Worm (Caenorhabditis elegans): ENCODE measurements around the gene F40G12.7.
"Not testable (repeated sequence)": the region's sequence is repeated elsewhere in the genome, so short reads cannot be mapped to it uniquely, and the experiment has no call there.

Gene F40G12.7

DNA sequence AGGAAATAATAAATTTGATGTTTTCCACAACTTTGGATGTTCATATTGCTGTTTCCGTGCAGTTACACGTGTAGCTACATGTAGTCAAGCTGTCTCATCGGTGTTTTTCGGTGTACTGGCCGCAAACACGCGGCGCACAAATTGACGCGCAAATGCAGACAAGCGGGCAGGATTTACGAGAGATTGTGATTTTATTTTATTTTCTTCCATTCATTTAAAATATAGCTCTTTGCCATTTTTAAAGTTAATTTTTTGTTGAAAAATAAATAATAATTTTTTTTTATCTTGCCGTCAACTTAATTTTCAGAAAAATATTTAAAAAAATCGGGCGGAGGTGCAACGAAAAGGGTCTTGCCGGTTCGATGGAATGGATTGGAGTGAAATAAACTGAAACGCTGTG, at the start of gene F40G12.7:
Gene F40G12.7 (plus strand): TSS at position 301 of the 400 bp plus-strand sequence.
- not testable (repeated sequence) for TF ChIP-seq nhr-76, nhr-77, elt-1 (tag; optimal IDR thresholded peaks at IDR 0.05)

DNA sequence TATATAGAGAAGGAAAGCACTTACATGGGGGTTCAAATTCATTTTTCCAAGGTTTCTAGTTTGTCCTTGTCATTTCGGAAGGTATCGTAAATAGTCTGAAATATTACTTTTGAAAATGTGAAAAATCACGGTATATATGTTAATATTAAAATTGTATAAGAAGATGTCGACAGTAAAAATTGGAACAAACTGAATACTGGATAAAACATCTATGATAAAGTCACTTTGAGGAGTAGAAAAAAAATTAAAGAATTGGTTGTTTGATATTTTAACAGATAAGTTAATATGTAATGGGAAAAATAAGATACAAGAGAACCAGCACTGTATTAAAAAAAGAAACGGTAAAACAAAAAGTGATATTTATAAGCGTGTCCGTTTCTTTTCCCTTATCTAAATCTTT, 48.0 kb upstream of the F40G12.7 start, which contains the start of gene nep-21:
Gene nep-21 (minus strand): TSS at position 101 of the 400 bp plus-strand sequence.
- no peak for TF ChIP-seq jun-1 (tag; optimal IDR thresholded peaks at IDR 0.05)
- TF ChIP-seq daf-12 (tag; optimal IDR thresholded peaks at IDR 0.05): no peak
- TF ChIP-seq egl-27 (tag; optimal IDR thresholded peaks at IDR 0.05): no peak
- no peak for TF ChIP-seq ceh-9 (tag; optimal IDR thresholded peaks at IDR 0.05)
- TF ChIP-seq ama-1 (optimal IDR thresholded peaks at IDR 0.05): no peak
- no peak for TF ChIP-seq fkh-10 (GFP tag; optimal IDR thresholded peaks at IDR 0.05)
- TF ChIP-seq nhr-237 (tag; optimal IDR thresholded peaks at IDR 0.05): no peak
- no peak for TF ChIP-seq ztf-11 (tag; optimal IDR thresholded peaks at IDR 0.05)
- no peak for TF ChIP-seq elt-3 (tag; optimal IDR thresholded peaks at IDR 0.05)
- TF ChIP-seq hmg-11 (tag; optimal IDR thresholded peaks at IDR 0.05): no peak
- TF ChIP-seq fos-1 (tag; optimal IDR thresholded peaks at IDR 0.05): no peak
- no peak for TF ChIP-seq mml-1 (tag; optimal IDR thresholded peaks at IDR 0.05)
- TF ChIP-seq mdl-1 (tag; optimal IDR thresholded peaks at IDR 0.05): no peak
- no peak for TF ChIP-seq nhr-28 (tag; optimal IDR thresholded peaks at IDR 0.05)
- TF ChIP-seq nhr-67 (tag; optimal IDR thresholded peaks at IDR 0.05): no peak
- no peak for TF ChIP-seq elt-1 (tag; optimal IDR thresholded peaks at IDR 0.05)
- no peak for TF ChIP-seq lin-15B (tag; optimal IDR thresholded peaks at IDR 0.05)
- TF ChIP-seq tbx-2 (tag; optimal IDR thresholded peaks at IDR 0.05): no peak

DNA sequence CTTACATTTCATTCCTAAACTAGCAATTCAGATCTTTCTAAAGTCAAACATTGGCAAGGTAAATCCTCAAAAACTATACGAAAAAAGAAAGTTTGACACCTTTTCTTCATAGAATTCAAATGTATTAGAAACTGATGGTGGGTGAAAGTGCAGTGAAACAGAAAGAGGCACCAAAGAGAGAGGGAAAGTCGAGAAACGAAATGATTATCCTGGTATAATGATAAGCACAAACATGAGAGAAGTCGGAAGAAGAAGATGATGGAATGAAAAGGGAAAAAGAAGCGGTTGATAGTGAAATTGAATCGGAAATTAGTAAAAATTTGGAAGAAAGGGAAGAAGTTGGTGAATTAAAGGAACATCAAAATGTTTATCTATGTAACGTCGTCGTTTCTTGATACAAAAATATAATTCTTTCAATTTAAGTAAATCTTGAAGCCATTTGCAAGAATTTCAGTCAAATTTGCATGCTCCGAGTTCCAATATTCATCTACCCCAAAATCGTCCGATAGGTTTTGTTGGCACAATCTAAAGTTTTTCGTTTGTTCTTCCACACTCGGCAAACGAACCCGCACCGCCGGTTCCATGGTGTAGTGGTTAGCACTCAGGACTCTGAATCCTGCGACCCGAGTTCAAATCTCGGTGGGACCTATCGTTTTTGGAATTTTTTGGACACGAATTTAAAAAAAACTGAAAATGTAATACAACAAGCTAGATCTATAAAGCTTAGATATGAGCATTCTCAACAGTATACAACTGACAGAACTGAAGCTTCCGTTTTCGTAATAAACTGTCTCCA, 43.4 kb upstream of the F40G12.7 start:
- TF ChIP-seq ceh-28 (tag; optimal IDR thresholded peaks at IDR 0.05) (no peak), lin-15B (tag; optimal IDR thresholded peaks at IDR 0.05) (no peak), lin-39 (tag; optimal IDR thresholded peaks at IDR 0.05) (no peak), ceh-82 (tag; optimal IDR thresholded peaks at IDR 0.05) (no peak)

DNA sequence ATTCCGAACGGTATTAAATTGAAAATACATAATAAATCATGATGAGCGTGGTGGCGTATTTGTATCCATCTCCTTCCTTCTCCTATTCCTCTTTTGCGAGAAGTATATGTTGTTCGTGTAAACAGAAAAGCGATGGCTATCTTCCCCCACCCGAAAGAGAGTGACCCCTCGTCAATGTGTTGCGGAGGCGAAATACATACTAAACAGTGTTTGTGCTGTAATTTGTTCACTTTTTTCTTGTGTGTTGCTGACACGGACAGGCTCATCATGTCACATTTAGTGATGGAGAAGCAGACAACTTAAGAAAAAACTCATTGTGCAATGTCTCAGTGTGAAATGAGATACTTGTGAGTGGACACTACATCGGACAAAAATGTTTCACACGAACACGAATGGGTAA, 42.7 kb upstream of the F40G12.7 start:
- no peak for TF ChIP-seq zag-1 (tag; optimal IDR thresholded peaks at IDR 0.05)
- TF ChIP-seq ceh-28 (tag; optimal IDR thresholded peaks at IDR 0.05): no peak
- no peak for TF ChIP-seq nhr-77 (tag; optimal IDR thresholded peaks at IDR 0.05)
- TF ChIP-seq unc-62 (GFP tag; optimal IDR thresholded peaks at IDR 0.05): no peak
- no peak for TF ChIP-seq mdl-1 (tag; optimal IDR thresholded peaks at IDR 0.05)
- no peak for TF ChIP-seq unc-39 (tag; optimal IDR thresholded peaks at IDR 0.05)
- no peak for TF ChIP-seq jun-1 (tag; optimal IDR thresholded peaks at IDR 0.05)
- no peak for TF ChIP-seq nhr-12 (tag; optimal IDR thresholded peaks at IDR 0.05)
- no peak for TF ChIP-seq egl-27 (tag; optimal IDR thresholded peaks at IDR 0.05)
- no peak for TF ChIP-seq fkh-2 (tag; optimal IDR thresholded peaks at IDR 0.05)
- no peak for TF ChIP-seq nhr-25 (tag; optimal IDR thresholded peaks at IDR 0.05)
- no peak for TF ChIP-seq nhr-43 (tag; optimal IDR thresholded peaks at IDR 0.05; ENCODE audit: poor library complexity, severe bottlenecking)
- TF ChIP-seq nhr-67 (tag; optimal IDR thresholded peaks at IDR 0.05): no peak
- no peak for TF ChIP-seq tbx-2 (tag; optimal IDR thresholded peaks at IDR 0.05)
- no peak for TF ChIP-seq ceh-16 (tag; optimal IDR thresholded peaks at IDR 0.05)
- no peak for TF ChIP-seq egl-5 (tag; optimal IDR thresholded peaks at IDR 0.05)
- no peak for TF ChIP-seq elt-2 (tag; optimal IDR thresholded peaks at IDR 0.05)
- no peak for TF ChIP-seq aly-2 (tag; optimal IDR thresholded peaks at IDR 0.05)

DNA sequence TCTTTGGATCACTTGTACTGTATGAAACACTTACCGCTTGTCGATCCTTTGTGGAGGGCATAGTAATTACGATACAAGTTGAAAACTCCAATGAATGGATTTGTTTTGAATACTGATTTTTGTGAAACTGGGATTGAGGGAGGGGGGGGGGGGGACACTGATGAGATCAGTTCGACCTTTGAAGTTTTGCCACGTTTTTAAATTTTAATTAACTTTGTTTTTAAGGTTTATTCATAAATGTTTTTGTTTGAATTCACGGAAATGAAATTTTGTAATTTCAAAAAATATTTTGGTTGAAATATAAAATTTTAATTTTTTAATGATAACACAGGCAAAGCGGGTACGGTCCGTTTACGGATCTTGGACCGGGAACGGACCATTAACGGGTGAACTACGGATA, 38.4 kb upstream of the F40G12.7 start, which contains the start of gene ent-3:
Gene ent-3 (minus strand): TSS at position 101 of the 400 bp plus-strand sequence.
- TF ChIP-seq unc-39 (tag; optimal IDR thresholded peaks at IDR 0.05) (no peak), ceh-82 (tag; optimal IDR thresholded peaks at IDR 0.05) (no peak), nhr-23 (tag; optimal IDR thresholded peaks at IDR 0.05) (no peak), ztf-11 (tag; optimal IDR thresholded peaks at IDR 0.05) (no peak), nhr-12 (tag; optimal IDR thresholded peaks at IDR 0.05) (no peak)

Measured in whole organism, L3 larva.